Fruit fly (Drosophila melanogaster) whole organism, embryonic: Measurements from ENCODE around the gene CG32278.

ENCODE experiments used
- Antp ChIP-seq: fragments of 200-800 bp; sonication (Bioruptor generic); optimal IDR thresholded peaks from 3 replicates; lab custom pipeline; 2016; ENCODE audit warnings: missing biosample characterization, missing genetic modification characterization
- Bgb ChIP-seq: fragments of 200-800 bp; sonication (Bioruptor generic); IDR thresholded peaks from 2 replicates; pipeline ENCODE4 v1.3.6; 2022; ENCODE audit warnings: missing biosample characterization, missing genetic modification characterization; ENCODE audit not compliant: partially characterized antibody
- CG12391 ChIP-seq: fragments of 200-800 bp; sonication (Bioruptor generic); optimal IDR thresholded peaks from 3 replicates; lab custom pipeline; 2018; ENCODE audit warnings: missing biosample characterization, mild to moderate bottlenecking, missing genetic modification characterization, moderate library complexity
- CG14667 ChIP-seq: fragments of 200-800 bp; sonication (Bioruptor generic); IDR thresholded peaks from 2 replicates; pipeline ENCODE4 v1.3.6; 2022; ENCODE audit warnings: missing biosample characterization, missing genetic modification characterization
- CG1603 ChIP-seq: fragments of 200-800 bp; sonication (Bioruptor generic); optimal IDR thresholded peaks from 2 replicates; lab custom pipeline; 2019; ENCODE audit warnings: missing biosample characterization, mild to moderate bottlenecking, missing genetic modification characterization, moderate library complexity
- CG17385 ChIP-seq: fragments of 200-800 bp; sonication (Bioruptor generic); optimal IDR thresholded peaks from 3 replicates; lab custom pipeline; 2018; ENCODE audit warnings: missing biosample characterization, mild to moderate bottlenecking, missing genetic modification characterization
- CG31388 ChIP-seq: fragments of 200-800 bp; sonication (Bioruptor generic); optimal IDR thresholded peaks from 2 replicates; lab custom pipeline; 2016; ENCODE audit warnings: missing biosample characterization, missing genetic modification characterization
- CG31441 ChIP-seq: fragments of 200-800 bp; sonication (Bioruptor generic); IDR thresholded peaks from 2 replicates; pipeline ENCODE4 v1.3.6; 2022; ENCODE audit warnings: missing biosample characterization, missing genetic modification characterization
- CG3726 ChIP-seq: fragments of 200-800 bp; sonication (Bioruptor generic); IDR thresholded peaks from 3 replicates; pipeline ENCODE4, ENCODE4 v1.3.6; 2022; ENCODE audit warnings: missing biosample characterization, missing genetic modification characterization
- CG3847 ChIP-seq: fragments of 200-800 bp; sonication (Bioruptor generic); IDR thresholded peaks from 2 replicates; pipeline ENCODE4 v1.3.6; 2022; ENCODE audit warnings: missing biosample characterization, missing genetic modification characterization
- CG4730 ChIP-seq: fragments of 200-800 bp; sonication (Bioruptor generic); IDR thresholded peaks from 2 replicates; pipeline ENCODE4 v1.3.6; 2022; ENCODE audit warnings: missing biosample characterization, missing genetic modification characterization
- CG6765 ChIP-seq: fragments of 200-800 bp; sonication (Bioruptor generic); optimal IDR thresholded peaks from 3 replicates; lab custom pipeline; 2017; ENCODE audit warnings: missing biosample characterization, mild to moderate bottlenecking, missing genetic modification characterization
- CG6813 ChIP-seq: fragments of 200-800 bp; sonication (Bioruptor generic); optimal IDR thresholded peaks from 2 replicates; lab custom pipeline; 2017; ENCODE audit warnings: missing biosample characterization, missing genetic modification characterization, mild to moderate bottlenecking, moderate library complexity, missing genetic modification reagents
- CG7987 ChIP-seq: fragments of 200-800 bp; sonication (Bioruptor generic); optimal IDR thresholded peaks from 2 replicates; lab custom pipeline; 2018; ENCODE audit warnings: missing biosample characterization, mild to moderate bottlenecking, missing genetic modification characterization, moderate library complexity
- CG8388 ChIP-seq: fragments of 200-800 bp; sonication (Bioruptor generic); optimal IDR thresholded peaks from 2 replicates; lab custom pipeline; 2019; ENCODE audit warnings: missing biosample characterization, mild to moderate bottlenecking, missing genetic modification characterization, moderate library complexity
- CG8478 ChIP-seq: fragments of >200 bp; optimal IDR thresholded peaks from 2 replicates; lab custom pipeline; 2018
- CG9437 ChIP-seq: fragments of 200-800 bp; sonication (Bioruptor generic); optimal IDR thresholded peaks from 2 replicates; lab custom pipeline; 2018; ENCODE audit warnings: missing biosample characterization, mild to moderate bottlenecking, missing genetic modification characterization
- CHES-1-like ChIP-seq: fragments of 200-800 bp; sonication (Bioruptor generic); optimal IDR thresholded peaks from 2 replicates; lab custom pipeline; 2016; ENCODE audit warnings: missing biosample characterization, missing genetic modification characterization
- CoRest ChIP-seq: fragments of 200-800 bp; sonication (Bioruptor generic); optimal IDR thresholded peaks from 3 replicates; lab custom pipeline; 2018; ENCODE audit warnings: missing biosample characterization, mild to moderate bottlenecking, missing genetic modification characterization, moderate library complexity
- Dfd ChIP-seq, 2 experiments: fragments of >200 bp; optimal IDR thresholded peaks; 2 replicates each; lab custom pipeline; 2017; ENCODE audit warnings: missing biosample characterization in 2 of 2, missing genetic modification characterization in 2 of 2
- E2f2 ChIP-seq: fragments of 200-800 bp; sonication (Bioruptor generic); IDR thresholded peaks from 2 replicates; pipeline ENCODE4 v1.3.6; 2022; ENCODE audit warnings: missing biosample characterization, missing genetic modification characterization
- Ets65A ChIP-seq: fragments of 200-800 bp; sonication (Bioruptor generic); peaks from one replicate; lab custom pipeline; 2016; ENCODE audit warnings: missing biosample characterization, missing genetic modification characterization
- Fer2 ChIP-seq: fragments of 200-800 bp; sonication (Bioruptor generic); optimal IDR thresholded peaks from 2 replicates; lab custom pipeline; 2018; ENCODE audit warnings: missing biosample characterization, mild to moderate bottlenecking, missing genetic modification characterization, moderate library complexity
- HLH4C ChIP-seq: fragments of 200-800 bp; sonication (Bioruptor generic); IDR thresholded peaks from 3 replicates; pipeline ENCODE4 v1.3.6; 2022; ENCODE audit warnings: missing biosample characterization, missing genetic modification characterization; ENCODE audit not compliant: partially characterized antibody
- HmgD ChIP-seq: fragments of 200-800 bp; sonication (Bioruptor generic); optimal IDR thresholded peaks from 3 replicates; lab custom pipeline; 2016; ENCODE audit warnings: missing biosample characterization, missing genetic modification characterization
- Oli ChIP-seq: fragments of 200-800 bp; sonication (Bioruptor generic); optimal IDR thresholded peaks from 2 replicates; lab custom pipeline; 2018; ENCODE audit warnings: missing biosample characterization, mild to moderate bottlenecking, missing genetic modification characterization, moderate library complexity
- Opbp ChIP-seq: fragments of 200-800 bp; sonication (Bioruptor generic); IDR thresholded peaks from 3 replicates; pipeline ENCODE4 v1.3.6; 2022; ENCODE audit warnings: missing biosample characterization, missing genetic modification characterization; ENCODE audit not compliant: partially characterized antibody
- Stat92E ChIP-seq, 3 experiments: fragments of >200 bp in 2 of 3; fragments of 200-800 bp in 1 of 3; sonication (Bioruptor generic) in 1 of 3; optimal IDR thresholded peaks; 2 replicates each; lab custom pipeline; 2017 to 2019; ENCODE audit warnings: missing biosample characterization in 3 of 3, missing genetic modification characterization in 3 of 3, mild to moderate bottlenecking in 1 of 3, moderate library complexity in 1 of 3
- Usf ChIP-seq: fragments of 200-800 bp; sonication (Bioruptor generic); optimal IDR thresholded peaks from 2 replicates; lab custom pipeline; 2017; ENCODE audit warnings: missing genotype, missing biosample characterization, missing genetic modification characterization
- chinmo ChIP-seq: fragments of 200-800 bp; sonication (Bioruptor generic); IDR thresholded peaks from 4 replicates; pipeline ENCODE4 v1.3.6; 2022; ENCODE audit warnings: missing biosample characterization, missing genetic modification characterization; ENCODE audit not compliant: partially characterized antibody
- danr ChIP-seq: fragments of 200-800 bp; sonication (Bioruptor generic); IDR thresholded peaks from 2 replicates; pipeline ENCODE4 v1.3.6; 2022; ENCODE audit warnings: missing biosample characterization, missing genetic modification characterization
- ems ChIP-seq: fragments of 200-800 bp; sonication (Bioruptor generic); optimal IDR thresholded peaks from 3 replicates; lab custom pipeline; 2016; ENCODE audit warnings: missing biosample characterization, missing genetic modification characterization
- fd96Cb ChIP-seq: fragments of 200-800 bp; sonication (Bioruptor generic); optimal IDR thresholded peaks from 2 replicates; lab custom pipeline; 2018; ENCODE audit warnings: missing biosample characterization, mild to moderate bottlenecking, missing genetic modification characterization, moderate library complexity
- grau ChIP-seq: fragments of 200-800 bp; optimal IDR thresholded peaks from 3 replicates; lab custom pipeline; 2019; ENCODE audit warnings: missing biosample characterization, mild to moderate bottlenecking, missing genetic modification characterization, moderate library complexity
- hth ChIP-seq: fragments of >200 bp; optimal IDR thresholded peaks from 2 replicates; lab custom pipeline; 2017; ENCODE audit warnings: inconsistent platforms
- jigr1 ChIP-seq: fragments of 200-800 bp; sonication (Bioruptor generic); IDR thresholded peaks from 3 replicates; pipeline ENCODE4 v1.3.6; 2022; ENCODE audit warnings: missing biosample characterization, missing genetic modification characterization
- lab ChIP-seq: fragments of 200-800 bp; sonication (Bioruptor generic); optimal IDR thresholded peaks from 3 replicates; lab custom pipeline; 2017; ENCODE audit warnings: missing biosample characterization, missing genetic modification characterization, mild to moderate bottlenecking, moderate library complexity, missing genetic modification reagents
- lov ChIP-seq, 2 experiments: fragments of 200-800 bp in 1 of 2; fragments of >200 bp in 1 of 2; sonication (Bioruptor generic) in 1 of 2; IDR thresholded peaks in 1 of 2; optimal IDR thresholded peaks in 1 of 2; 2 replicates in 1 of 2; 3 replicates in 1 of 2; pipeline versions ENCODE4 v1.3.6 to Lab custom; 2017 to 2022; ENCODE audit warnings: missing biosample characterization in 1 of 2, missing genetic modification characterization in 1 of 2
- pan ChIP-seq, 4 experiments: fragments of >200 bp in 3 of 4; fragments of 200-800 bp in 1 of 4; sonication (Bioruptor generic) in 1 of 4; optimal IDR thresholded peaks in 3 of 4; IDR thresholded peaks in 1 of 4; 2 replicates each; pipeline versions ENCODE4 v1.3.6 to Lab custom; 2017 to 2022; ENCODE audit warnings: missing biosample characterization in 2 of 4, missing genetic modification characterization in 2 of 4, mixed read lengths in 1 of 4
- pum ChIP-seq: fragments of 200-800 bp; sonication (Bioruptor generic); optimal IDR thresholded peaks from 2 replicates; lab custom pipeline; 2016; ENCODE audit warnings: missing biosample characterization, missing genetic modification characterization
- ranshi ChIP-seq: fragments of 200-800 bp; sonication (Bioruptor generic); IDR thresholded peaks from 2 replicates; pipeline ENCODE4 v1.3.6; 2022; ENCODE audit warnings: missing biosample characterization, missing genetic modification characterization
- schlank ChIP-seq: fragments of 200-800 bp; sonication (Bioruptor generic); optimal IDR thresholded peaks from 2 replicates; lab custom pipeline; 2018; ENCODE audit warnings: missing biosample characterization, mild to moderate bottlenecking, missing genetic modification characterization
- sd ChIP-seq: fragments of 200-800 bp; sonication (Bioruptor generic); optimal IDR thresholded peaks from 3 replicates; lab custom pipeline; 2018; ENCODE audit warnings: missing biosample characterization, mild to moderate bottlenecking, missing genetic modification characterization, moderate library complexity
- slou ChIP-seq: fragments of 200-800 bp; sonication (Bioruptor generic); optimal IDR thresholded peaks from 3 replicates; lab custom pipeline; 2016; ENCODE audit warnings: missing biosample characterization, missing genetic modification characterization
- tgo ChIP-seq: fragments of 200-800 bp; sonication (Bioruptor generic); IDR thresholded peaks from 3 replicates; pipeline ENCODE4 v1.3.6; 2022; ENCODE audit warnings: missing biosample characterization, missing genetic modification characterization
- trh ChIP-seq: fragments of 200-800 bp; sonication (Bioruptor generic); optimal IDR thresholded peaks from 2 replicates; lab custom pipeline; 2016; ENCODE audit warnings: missing biosample characterization, missing genetic modification characterization

The CG32278 gene

dm6 chr3L:3198447-3199402 lies 29.6 kb downstream of the CG32278 start, which contains the start of the genes CG32276 and gry (continued):
- TF ChIP-seq CG1603 (tag; lab: Kevin White, UChicago): peak; percentile 86
- TF ChIP-seq Antp (GFP tag; lab: Kevin White, UChicago): peak; percentile 79
- TF ChIP-seq CG14667 (GFP tag; lab: Robert Waterston, UW): peak; percentile 51; the same call in 1 of the 2 replicates
- peak; percentile 65 for TF ChIP-seq HmgD (GFP tag; lab: Kevin White, UChicago)
- TF ChIP-seq Dfd (GFP tag; optimal IDR thresholded peaks at IDR 0.05; lab: Kevin White, UChicago): no peak
- no peak for TF ChIP-seq pan (optimal IDR thresholded peaks at IDR 0.05; lab: Kevin White, UChicago)
- TF ChIP-seq pan (GFP tag; optimal IDR thresholded peaks at IDR 0.05 in 1 of 2, IDR thresholded peaks at IDR 0.05 in 1 of 2): peak in 1 of 2 experiments; percentile 29
- peak; percentile 83 for TF ChIP-seq CG3847 (GFP tag; lab: Robert Waterston, UW)
- TF ChIP-seq trh (GFP tag; lab: Kevin White, UChicago): peak; percentile 63
- TF ChIP-seq Fer2 (tag; lab: Kevin White, UChicago): peak; percentile 42
- no peak for TF ChIP-seq CG8478 (lab: Kevin White, UChicago)
- TF ChIP-seq Opbp: no peak
- TF ChIP-seq Stat92E (GFP tag; optimal IDR thresholded peaks at IDR 0.05; lab: Kevin White, UChicago): peak in 1 of 3 experiments; percentile 54
- peak; percentile 54 for TF ChIP-seq Oli (tag; lab: Kevin White, UChicago)
- peak; percentile 44 for TF ChIP-seq ranshi (GFP tag; lab: Robert Waterston, UW)
- no peak for TF ChIP-seq sd (tag; lab: Kevin White, UChicago)
- TF ChIP-seq CG8388: peak; percentile 60
- peak; percentile 78 for TF ChIP-seq CoRest (tag; lab: Kevin White, UChicago)
- peak; percentile 57 for TF ChIP-seq fd96Cb (tag; lab: Kevin White, UChicago)
- TF ChIP-seq CG6813 (GFP tag; lab: Kevin White, UChicago): no peak
- peak; percentile 85 for TF ChIP-seq CG9437
- TF ChIP-seq CG31441: no peak
- TF ChIP-seq CG3726: 0 out of 3 replicates have a peak, but pooled peaks have one; percentile 55
- TF ChIP-seq Bgb (GFP tag; lab: Robert Waterston, UW): no peak; the same call in 1 of the 2 replicates
- no peak for TF ChIP-seq grau (tag; lab: Kevin White, UChicago)
- TF ChIP-seq chinmo (GFP tag; lab: Robert Waterston, UW): 0 out of 4 replicates have a peak, but pooled peaks have one; percentile 54
- TF ChIP-seq CHES-1-like (GFP tag; lab: Kevin White, UChicago): peak; percentile 89
- TF ChIP-seq CG17385 (GFP tag; lab: Kevin White, UChicago): peak; percentile 64
- TF ChIP-seq ems: peak; percentile 83
- TF ChIP-seq CG12391: peak; percentile 91
- TF ChIP-seq CG7987: peak; percentile 74
- no peak for TF ChIP-seq CG6765
- TF ChIP-seq tgo (GFP tag; lab: Robert Waterston, UW): peak; percentile 73
- TF ChIP-seq danr (GFP tag; lab: Robert Waterston, UW): peak; percentile 63
- TF ChIP-seq jigr1 (GFP tag; lab: Robert Waterston, UW): no peak
- TF ChIP-seq pum (GFP tag; lab: Kevin White, UChicago): peak; percentile 79
- peak; percentile 58 for TF ChIP-seq slou
- no peak for TF ChIP-seq hth (lab: Kevin White, UChicago)
- TF ChIP-seq CG4730: peak; percentile 47
- TF ChIP-seq Ets65A (GFP tag; lab: Kevin White, UChicago): peak; percentile 98
- peak; percentile 53 for TF ChIP-seq E2f2 (GFP tag; lab: Robert Waterston, UW)
- TF ChIP-seq HLH4C (GFP tag; lab: Robert Waterston, UW): no peak; the same call in 2 of the 3 replicates
- TF ChIP-seq CG31388 (GFP tag; lab: Kevin White, UChicago): peak; percentile 55
- TF ChIP-seq lov (optimal IDR thresholded peaks at IDR 0.05; lab: Kevin White, UChicago): no peak
- peak; percentile 61; the same call in 1 of the 3 replicates for TF ChIP-seq lov (GFP tag; IDR thresholded peaks at IDR 0.05; lab: Robert Waterston, UW)
- peak; percentile 11 for TF ChIP-seq Usf (GFP tag; lab: Kevin White, UChicago)
- TF ChIP-seq lab (GFP tag; lab: Kevin White, UChicago): peak; percentile 87
- TF ChIP-seq schlank (tag; lab: Kevin White, UChicago): no peak
